Worm (Caenorhabditis elegans) whole organism, L4 larva: ENCODE results near the gene clec-140.

ENCODE experiments used
- D1046.2 ChIP-seq: fragments of 200-800 bp; sonication (Bioruptor generic); IDR thresholded peaks from 2 replicates; pipeline ENCODE4 v1.3.6; 2022; ENCODE audit warnings: missing genetic modification characterization, missing compliant biosample characterization
- Y105C5A.15 ChIP-seq: fragments of 200-800 bp; sonication (Bioruptor generic); IDR thresholded peaks from 2 replicates; pipeline ENCODE4 v1.3.6; 2022; ENCODE audit warnings: missing genetic modification characterization, missing compliant biosample characterization
- aha-1 ChIP-seq: fragments of 150-350 bp; peaks from one replicate; lab custom pipeline; 2014; ENCODE audit warnings: missing biosample characterization, missing genetic modification characterization
- ama-1 ChIP-seq: fragments of 150-350 bp; optimal IDR thresholded peaks from 2 replicates; lab custom pipeline; 2014; ENCODE audit warnings: inconsistent platforms, mixed read lengths
- ceh-28 ChIP-seq: fragments of 150-350 bp; optimal IDR thresholded peaks from 2 replicates; lab custom pipeline; 2014; ENCODE audit warnings: missing biosample characterization, missing genetic modification reagents, missing genetic modification characterization
- ceh-32 ChIP-seq: sonication (generic microtip); optimal IDR thresholded peaks from 2 replicates; lab custom pipeline; 2016; ENCODE audit warnings: mild to moderate bottlenecking, missing genetic modification characterization, missing compliant biosample characterization; ENCODE audit not compliant: poor library complexity
- cey-2 ChIP-seq: sonication (generic microtip); optimal IDR thresholded peaks from 3 replicates; lab custom pipeline; 2017; ENCODE audit warnings: missing genetic modification characterization, mild to moderate bottlenecking, missing compliant biosample characterization, antibody characterized with exemption, borderline replicate concordance; ENCODE audit not compliant: insufficient read depth
- ctbp-1 ChIP-seq: fragments of 200-800 bp; sonication (Bioruptor generic); IDR thresholded peaks from 2 replicates; pipeline ENCODE4 v1.3.6; 2022; ENCODE audit warnings: missing genetic modification reagents, missing genetic modification characterization, missing compliant biosample characterization
- daf-16 ChIP-seq, 3 experiments: sonication (generic microtip); optimal IDR thresholded peaks; 2 replicates each; lab custom pipeline; 2016 to 2017; ENCODE audit warnings: missing genetic modification characterization in 3 of 3, missing genetic modification reagents in 3 of 3, mild to moderate bottlenecking in 2 of 3, missing compliant biosample characterization in 2 of 3, missing biosample characterization in 1 of 3, moderate library complexity in 1 of 3
- dmd-6 ChIP-seq: fragments of 200-800 bp; sonication (Bioruptor generic); IDR thresholded peaks from 2 replicates; pipeline ENCODE4 v1.3.6; 2022; ENCODE audit warnings: missing genetic modification reagents, missing genetic modification characterization, missing compliant biosample characterization
- dmd-8 ChIP-seq: fragments of 200-800 bp; sonication (Bioruptor generic); IDR thresholded peaks from 2 replicates; pipeline ENCODE4 v1.3.6; 2022; ENCODE audit warnings: missing genetic modification characterization, missing compliant biosample characterization
- dmd-9 ChIP-seq: fragments of 200-800 bp; sonication (Bioruptor generic); IDR thresholded peaks from 2 replicates; pipeline ENCODE4 v1.3.6; 2022; ENCODE audit warnings: missing genetic modification reagents, missing genetic modification characterization, missing compliant biosample characterization
- dpl-1 ChIP-seq: fragments of 150-350 bp; optimal IDR thresholded peaks from 2 replicates; lab custom pipeline; 2014; ENCODE audit warnings: missing biosample characterization, missing genetic modification reagents, missing genetic modification characterization
- egl-27 ChIP-seq: sonication (generic microtip); optimal IDR thresholded peaks from 3 replicates; lab custom pipeline; 2017; ENCODE audit warnings: missing biosample characterization, missing genetic modification reagents, missing genetic modification characterization
- fkh-10 ChIP-seq: fragments of 150-350 bp; optimal IDR thresholded peaks from 2 replicates; lab custom pipeline; 2014; ENCODE audit warnings: missing biosample characterization, missing genetic modification reagents, missing genetic modification characterization
- fos-1 ChIP-seq: fragments of 150-350 bp; optimal IDR thresholded peaks from 2 replicates; lab custom pipeline; 2014; ENCODE audit warnings: missing biosample characterization, missing genetic modification characterization
- hlh-11 ChIP-seq: fragments of 200-800 bp; sonication (Bioruptor generic); optimal IDR thresholded peaks from 2 replicates; lab custom pipeline; 2018; ENCODE audit warnings: mild to moderate bottlenecking, missing genetic modification characterization, missing compliant biosample characterization
- hlh-30 ChIP-seq: sonication (generic microtip); optimal IDR thresholded peaks from 2 replicates; lab custom pipeline; 2017; ENCODE audit warnings: antibody characterized with exemption, mild to moderate bottlenecking, missing genetic modification characterization, missing compliant biosample characterization; ENCODE audit not compliant: insufficient read depth
- hmg-1.1 ChIP-seq: fragments of 200-800 bp; sonication (Bioruptor generic); IDR thresholded peaks from 2 replicates; pipeline ENCODE4 v1.3.6; 2022; ENCODE audit warnings: missing genetic modification reagents, missing genetic modification characterization, missing compliant biosample characterization
- lin-38 ChIP-seq: fragments of 200-800 bp; sonication (Bioruptor generic); IDR thresholded peaks from 2 replicates; pipeline ENCODE4 v1.3.6; 2022; ENCODE audit warnings: missing genetic modification reagents, missing genetic modification characterization, missing compliant biosample characterization
- lin-39 ChIP-seq: fragments of 150-350 bp; optimal IDR thresholded peaks from 2 replicates; lab custom pipeline; 2014; ENCODE audit warnings: missing biosample characterization, missing genetic modification reagents, missing genetic modification characterization
- mdl-1 ChIP-seq, 2 experiments: fragments of 150-350 bp in 1 of 2; sonication (generic microtip) in 1 of 2; optimal IDR thresholded peaks; 2 replicates each; lab custom pipeline; 2014 to 2017; ENCODE audit warnings: missing biosample characterization in 2 of 2, missing genetic modification characterization in 2 of 2
- mes-2 ChIP-seq: sonication (generic microtip); optimal IDR thresholded peaks from 2 replicates; lab custom pipeline; 2016; ENCODE audit warnings: missing genotype, mild to moderate bottlenecking, missing genetic modification characterization, missing compliant biosample characterization; ENCODE audit not compliant: poor library complexity, severe bottlenecking
- mxl-2 ChIP-seq: fragments of 200-800 bp; sonication (Bioruptor generic); conservative IDR thresholded peaks from 2 replicates; pipeline ENCODE4 v1.3.6; 2022; ENCODE audit warnings: missing genetic modification reagents, missing genetic modification characterization, missing compliant biosample characterization
- mxl-3 ChIP-seq: fragments of 200-800 bp; sonication (Bioruptor generic); optimal IDR thresholded peaks from 2 replicates; lab custom pipeline; 2018; ENCODE audit warnings: mild to moderate bottlenecking, missing genetic modification characterization, missing compliant biosample characterization
- nhr-25 ChIP-seq: sonication (generic microtip); optimal IDR thresholded peaks from 2 replicates; lab custom pipeline; 2017; ENCODE audit warnings: missing genetic modification characterization, mild to moderate bottlenecking, missing compliant biosample characterization, antibody characterized with exemption, moderate library complexity, borderline replicate concordance; ENCODE audit not compliant: insufficient read depth
- nhr-28 ChIP-seq: fragments of 150-350 bp; optimal IDR thresholded peaks from 2 replicates; lab custom pipeline; 2014; ENCODE audit warnings: missing biosample characterization, missing genetic modification characterization
- nhr-41 ChIP-seq: fragments of 200-800 bp; sonication (Bioruptor generic); IDR thresholded peaks from 2 replicates; pipeline ENCODE4 v1.3.6; 2022; ENCODE audit warnings: missing genetic modification reagents, missing genetic modification characterization, missing compliant biosample characterization
- nhr-76 ChIP-seq: fragments of 150-350 bp; optimal IDR thresholded peaks from 2 replicates; lab custom pipeline; 2014; ENCODE audit warnings: missing biosample characterization, missing genetic modification characterization
- nhr-77 ChIP-seq: fragments of 150-350 bp; optimal IDR thresholded peaks from 2 replicates; lab custom pipeline; 2014; ENCODE audit warnings: missing biosample characterization, missing genetic modification characterization
- php-3 ChIP-seq: fragments of 200-800 bp; sonication (Bioruptor generic); IDR thresholded peaks from 2 replicates; pipeline ENCODE4 v1.3.6; 2022; ENCODE audit warnings: missing genetic modification reagents, missing genetic modification characterization, missing compliant biosample characterization
- pqm-1 ChIP-seq: sonication (generic microtip); optimal IDR thresholded peaks from 2 replicates; lab custom pipeline; 2017; ENCODE audit warnings: missing biosample characterization, missing genetic modification characterization
- rbr-2 ChIP-seq: sonication (generic microtip); optimal IDR thresholded peaks from 2 replicates; lab custom pipeline; 2016; ENCODE audit warnings: missing genotype, missing genetic modification characterization, missing compliant biosample characterization
- set-16 ChIP-seq: fragments of 200-800 bp; sonication (Bioruptor generic); IDR thresholded peaks from 2 replicates; pipeline ENCODE4 v1.3.6; 2022; ENCODE audit warnings: missing genetic modification reagents, missing genetic modification characterization, missing compliant biosample characterization
- spr-3 ChIP-seq: fragments of 200-800 bp; sonication (Bioruptor generic); optimal IDR thresholded peaks from 2 replicates; lab custom pipeline; 2018; ENCODE audit warnings: mild to moderate bottlenecking, missing genetic modification characterization, missing compliant biosample characterization
- tra-1 ChIP-seq: fragments of 200-800 bp; sonication (Bioruptor generic); IDR thresholded peaks from 2 replicates; pipeline ENCODE4 v1.3.6; 2022; ENCODE audit warnings: missing genetic modification reagents, missing genetic modification characterization, missing compliant biosample characterization
- unc-62 ChIP-seq, 3 experiments: fragments of 150-350 bp in 1 of 3; sonication (generic microtip); optimal IDR thresholded peaks in 2 of 3; peaks in 1 of 3; 1 replicate in 1 of 3; 2 replicates in 2 of 3; lab custom pipeline; 2014 to 2017; ENCODE audit warnings: missing biosample characterization in 3 of 3, missing genetic modification characterization in 3 of 3, missing genetic modification reagents in 3 of 3, missing genotype in 1 of 3
- vab-7 ChIP-seq: fragments of 200-800 bp; sonication (Bioruptor generic); IDR thresholded peaks from 2 replicates; pipeline ENCODE4 v1.3.6; 2022; ENCODE audit warnings: missing genetic modification reagents, missing genetic modification characterization, missing compliant biosample characterization
- ztf-11 ChIP-seq: fragments of 150-350 bp; optimal IDR thresholded peaks from 2 replicates; lab custom pipeline; 2014; ENCODE audit warnings: missing biosample characterization, missing genetic modification characterization
- ztf-7 ChIP-seq: fragments of 150-350 bp; optimal IDR thresholded peaks from 2 replicates; lab custom pipeline; 2014; ENCODE audit warnings: missing biosample characterization, missing genetic modification characterization

Gene clec-140

DNA sequence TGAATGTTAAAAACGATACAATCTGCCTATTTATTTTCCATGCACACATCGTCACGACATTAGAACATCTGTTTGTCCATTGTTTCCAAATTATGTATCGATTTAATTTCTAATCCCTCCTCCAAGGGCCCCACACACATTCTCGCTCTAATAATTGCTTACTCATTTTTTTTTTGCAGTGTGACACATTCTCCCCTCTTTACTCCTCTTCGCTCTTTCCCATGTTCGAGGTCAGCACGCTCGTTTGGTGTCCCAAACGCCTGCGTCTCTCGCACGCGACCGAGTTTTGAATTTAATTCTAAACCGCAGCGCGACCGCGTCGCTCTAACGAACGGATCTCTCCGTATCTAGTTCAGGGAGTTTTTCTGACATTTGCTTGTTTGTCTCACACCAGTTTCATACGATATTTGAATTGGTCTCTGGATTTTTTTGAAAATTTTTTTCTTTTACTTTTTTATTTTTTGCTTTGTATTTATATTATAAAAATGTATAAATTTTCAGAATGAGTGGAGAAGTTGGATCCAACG lies at the start of gene clec-140, which contains the start of gene hmg-11:
Gene clec-140, plus strand, starts transcription at position 477 of the 527 bp plus-strand sequence.
Gene hmg-11, plus strand, starts transcription at position 502 of the 527 bp plus-strand sequence.
- TF ChIP-seq dmd-9 (GFP tag; lab: Robert Waterston, UW), result no peak
- TF ChIP-seq Y105C5A.15 (GFP tag; lab: Robert Waterston, UW), result no peak
- TF ChIP-seq nhr-28 (tag; lab: Kevin White, UChicago), result peak; percentile 50
- TF ChIP-seq dmd-6 (GFP tag; lab: Robert Waterston, UW), result peak; percentile 44
- no peak for TF ChIP-seq ceh-32 (tag; lab: Kevin White, UChicago)
- TF ChIP-seq nhr-25 (tag; lab: Kevin White, UChicago), result peak; percentile 61
- peak; percentile 66 for TF ChIP-seq hlh-11 (tag; lab: Kevin White, UChicago)
- TF ChIP-seq ctbp-1 (GFP tag; lab: Robert Waterston, UW), result no peak
- no peak for TF ChIP-seq ztf-7 (tag; lab: Kevin White, UChicago)
- peak; percentile 60; the same call in 1 of the 2 replicates for TF ChIP-seq hmg-1.1 (GFP tag; lab: Robert Waterston, UW)
- TF ChIP-seq php-3, result no peak
- no peak for TF ChIP-seq egl-27
- peak; percentile 2 for TF ChIP-seq fkh-10 (GFP tag; lab: Kevin White, UChicago)
- no peak for TF ChIP-seq ceh-28 (tag; lab: Kevin White, UChicago)
- no peak for TF ChIP-seq daf-16 (GFP tag; optimal IDR thresholded peaks at IDR 0.05; lab: Kevin White, UChicago)
- TF ChIP-seq daf-16 (tag; optimal IDR thresholded peaks at IDR 0.05; lab: Kevin White, UChicago), result no peak
- no peak for TF ChIP-seq aha-1 (tag; lab: Kevin White, UChicago)
- peak; percentile 51 for TF ChIP-seq rbr-2
- no peak for TF ChIP-seq set-16 (GFP tag; lab: Robert Waterston, UW)
- peak; percentile 66 for TF ChIP-seq pqm-1 (tag; lab: Kevin White, UChicago)
- no peak for TF ChIP-seq fos-1
- no peak for TF ChIP-seq D1046.2
- peak; percentile 40 for TF ChIP-seq dpl-1 (GFP tag; lab: Kevin White, UChicago)
- no peak for TF ChIP-seq ama-1
- TF ChIP-seq lin-39, result no peak
- no peak for TF ChIP-seq mxl-2 (GFP tag; lab: Robert Waterston, UW)
- no peak for TF ChIP-seq cey-2 (tag; lab: Kevin White, UChicago)
- peak; percentile 55 to 92 for TF ChIP-seq mdl-1 (tag; optimal IDR thresholded peaks at IDR 0.05; lab: Kevin White, UChicago)
- TF ChIP-seq nhr-41 (GFP tag; lab: Robert Waterston, UW), result 0 out of 2 replicates have a peak, but pooled peaks have one; percentile 40
- 0 out of 2 replicates have a peak, but pooled peaks have one; percentile 14 for TF ChIP-seq vab-7 (GFP tag; lab: Robert Waterston, UW)
- no peak for TF ChIP-seq dmd-8
- TF ChIP-seq nhr-77 (tag; lab: Kevin White, UChicago), result peak; percentile 67
- peak; percentile 91 for TF ChIP-seq hlh-30
- TF ChIP-seq lin-38 (GFP tag; lab: Robert Waterston, UW), result no peak; the same call in 1 of the 2 replicates
- TF ChIP-seq spr-3 (GFP tag; lab: Kevin White, UChicago), result no peak
- peak; percentile 87 for TF ChIP-seq mxl-3 (GFP tag; lab: Kevin White, UChicago)
- TF ChIP-seq nhr-76, result no peak
- no peak for TF ChIP-seq unc-62 (GFP tag; optimal IDR thresholded peaks at IDR 0.05 in 1 of 2; lab: Kevin White, UChicago)
- no peak for TF ChIP-seq unc-62 (tag; optimal IDR thresholded peaks at IDR 0.05; lab: Kevin White, UChicago)

ce11 chrII:4626606-4627005 lies 46.3 kb upstream of the clec-140 start, which contains the start of gene F35D11.1:
Gene F35D11.1, plus strand, starts transcription at chrII:4626906.
- TF ChIP-seq mdl-1 (tag; optimal IDR thresholded peaks at IDR 0.05; lab: Kevin White, UChicago) (no peak), hlh-30 (no peak), ztf-11 (tag; lab: Kevin White, UChicago) (no peak), tra-1 (GFP tag; lab: Robert Waterston, UW) (no peak), mxl-3 (GFP tag; lab: Kevin White, UChicago) (no peak), ctbp-1 (GFP tag; lab: Robert Waterston, UW) (no peak), mes-2 (tag; lab: Kevin White, UChicago) (no peak)
